Worm (Caenorhabditis elegans): ENCODE measurements around the gene cash-1.

DNA sequence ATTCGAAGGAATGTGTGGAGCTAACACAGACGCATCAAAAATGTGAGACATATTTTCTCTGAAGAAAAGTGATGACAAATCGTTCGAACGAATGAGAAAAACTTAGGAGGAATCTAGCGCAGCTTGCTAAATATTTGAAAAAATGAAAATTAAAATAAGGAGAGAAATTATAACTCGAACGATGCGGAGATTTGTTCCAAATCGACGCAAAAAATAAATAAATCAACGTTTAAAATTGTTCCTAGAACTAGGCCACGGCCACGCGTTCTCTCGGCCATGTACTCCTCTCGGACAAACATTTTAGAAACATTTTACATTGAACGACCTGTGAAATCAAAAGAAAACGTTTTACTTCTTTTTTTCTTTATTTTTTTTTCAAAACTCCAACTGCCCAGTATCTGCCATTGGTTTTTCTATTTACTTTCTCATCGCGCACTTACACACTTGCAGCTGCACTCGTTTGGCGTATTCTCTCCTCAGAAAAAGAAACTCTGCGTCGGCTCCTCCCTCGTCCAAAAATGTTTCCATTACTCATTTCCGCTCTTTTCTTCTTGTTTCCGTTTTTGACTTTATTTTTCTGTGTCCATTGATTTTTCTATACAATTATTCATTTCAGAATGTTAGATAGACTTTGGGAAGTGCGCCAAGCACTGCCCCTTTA, 41.8 kb upstream of the cash-1 start, which contains the start of the genes gna-1 and B0024.13:
- TF ChIP-seq bed-2 (GFP tag; IDR thresholded peaks at IDR 0.05) (peak; percentile 53; the same call in 1 of the 2 replicates), ztf-6 (GFP tag; IDR thresholded peaks at IDR 0.05) (no peak), sea-2 (GFP tag; IDR thresholded peaks at IDR 0.05) (no peak), unc-130 (GFP tag; optimal IDR thresholded peaks at IDR 0.05) (peak; percentile 47), ztf-26 (tag; optimal IDR thresholded peaks at IDR 0.05) (no peak), unc-62 (GFP tag; optimal IDR thresholded peaks at IDR 0.05) (no peak), hlh-26 (GFP tag; conservative IDR thresholded peaks at IDR 0.05) (no peak), ccch-3 (GFP tag; optimal IDR thresholded peaks at IDR 0.05) (peak; percentile 24), ztf-3 (GFP tag; optimal IDR thresholded peaks at IDR 0.05) (no peak), snpc-4 (GFP tag; optimal IDR thresholded peaks at IDR 0.05) (no peak), snpc-4 (tag; optimal IDR thresholded peaks at IDR 0.05) (peak in 2 of 4 experiments; percentile 10 to 39), hrde-1 (tag; optimal IDR thresholded peaks at IDR 0.05; ENCODE audit: borderline replicate concordance) (no peak), F22D6.2 (tag; optimal IDR thresholded peaks at IDR 0.05) (no peak), Y56A3A.18 (GFP tag; IDR thresholded peaks at IDR 0.05) (no peak)

Data from whole organism, young adult.